Worm (Caenorhabditis elegans) whole organism, L4 larva: ENCODE results near the gene F36D4.4.

Experiments used
- D1046.2 ChIP-seq: fragments of 200-800 bp; sonication (Bioruptor generic); IDR thresholded peaks from 2 replicates; pipeline ENCODE4 v1.3.6; 2022; ENCODE audit warnings: missing genetic modification characterization, missing compliant biosample characterization
- F44E2.7 ChIP-seq: fragments of 200-800 bp; sonication (Bioruptor generic); IDR thresholded peaks from 2 replicates; pipeline ENCODE4 v2.1.2; 2022; ENCODE audit warnings: missing genetic modification characterization, missing compliant biosample characterization
- R02D3.7 ChIP-seq: fragments of 150-350 bp; sonication (generic microtip); optimal IDR thresholded peaks from 3 replicates; lab custom pipeline; 2014; ENCODE audit warnings: missing biosample characterization, missing genetic modification characterization
- Y5F2A.4 ChIP-seq: fragments of 200-800 bp; sonication (Bioruptor generic); optimal IDR thresholded peaks from 2 replicates; lab custom pipeline; 2018; ENCODE audit warnings: mild to moderate bottlenecking, missing genetic modification characterization, missing compliant biosample characterization
- aha-1 ChIP-seq: fragments of 150-350 bp; peaks from one replicate; lab custom pipeline; 2014; ENCODE audit warnings: missing biosample characterization, missing genetic modification characterization
- arid-1 ChIP-seq: fragments of 200-800 bp; sonication (Bioruptor generic); conservative IDR thresholded peaks from 2 replicates; pipeline ENCODE4 v1.3.6; 2022; ENCODE audit warnings: missing genetic modification reagents, missing genetic modification characterization, missing compliant biosample characterization
- ceh-28 ChIP-seq: fragments of 150-350 bp; optimal IDR thresholded peaks from 2 replicates; lab custom pipeline; 2014; ENCODE audit warnings: missing biosample characterization, missing genetic modification reagents, missing genetic modification characterization
- ceh-44 ChIP-seq: fragments of 200-800 bp; sonication (Bioruptor generic); IDR thresholded peaks from 2 replicates; pipeline ENCODE4 v1.3.6; 2022; ENCODE audit warnings: missing genetic modification reagents, missing genetic modification characterization, missing compliant biosample characterization
- ceh-62 ChIP-seq: sonication (generic microtip); optimal IDR thresholded peaks from 2 replicates; lab custom pipeline; 2017; ENCODE audit warnings: missing biosample characterization, missing genetic modification characterization
- cey-2 ChIP-seq: sonication (generic microtip); optimal IDR thresholded peaks from 3 replicates; lab custom pipeline; 2017; ENCODE audit warnings: missing genetic modification characterization, mild to moderate bottlenecking, missing compliant biosample characterization, antibody characterized with exemption, borderline replicate concordance; ENCODE audit not compliant: insufficient read depth
- daf-16 ChIP-seq, 3 experiments: sonication (generic microtip); optimal IDR thresholded peaks; 2 replicates each; lab custom pipeline; 2016 to 2017; ENCODE audit warnings: missing genetic modification characterization in 3 of 3, missing genetic modification reagents in 3 of 3, mild to moderate bottlenecking in 2 of 3, missing compliant biosample characterization in 2 of 3, missing biosample characterization in 1 of 3, moderate library complexity in 1 of 3
- dve-1 ChIP-seq: sonication (generic microtip); optimal IDR thresholded peaks from 2 replicates; lab custom pipeline; 2017; ENCODE audit warnings: antibody characterized with exemption, mild to moderate bottlenecking, missing genetic modification characterization, missing compliant biosample characterization; ENCODE audit not compliant: insufficient read depth
- egl-27 ChIP-seq: sonication (generic microtip); optimal IDR thresholded peaks from 3 replicates; lab custom pipeline; 2017; ENCODE audit warnings: missing biosample characterization, missing genetic modification reagents, missing genetic modification characterization
- hif-1 ChIP-seq, 2 experiments: sonication (generic microtip); optimal IDR thresholded peaks; 2 replicates each; lab custom pipeline; 2016 to 2017; ENCODE audit warnings: missing compliant biosample characterization in 2 of 2, missing genetic modification characterization in 2 of 2, missing genetic modification reagents in 2 of 2, missing genotype in 2 of 2, mild to moderate bottlenecking in 1 of 2
- hlh-30 ChIP-seq: sonication (generic microtip); optimal IDR thresholded peaks from 2 replicates; lab custom pipeline; 2017; ENCODE audit warnings: antibody characterized with exemption, mild to moderate bottlenecking, missing genetic modification characterization, missing compliant biosample characterization; ENCODE audit not compliant: insufficient read depth
- hmg-1.1 ChIP-seq: fragments of 200-800 bp; sonication (Bioruptor generic); IDR thresholded peaks from 2 replicates; pipeline ENCODE4 v1.3.6; 2022; ENCODE audit warnings: missing genetic modification reagents, missing genetic modification characterization, missing compliant biosample characterization
- madf-5 ChIP-seq, 2 experiments: fragments of 200-800 bp; sonication (Bioruptor generic); IDR thresholded peaks; 2 replicates each; pipeline ENCODE4 v1.3.6; 2022; ENCODE audit warnings: missing compliant biosample characterization in 2 of 2, missing genetic modification characterization in 2 of 2
- madf-9 ChIP-seq: fragments of 200-800 bp; sonication (Bioruptor generic); conservative IDR thresholded peaks from 2 replicates; pipeline ENCODE4 v1.3.6; 2022; ENCODE audit warnings: missing genetic modification reagents, missing genetic modification characterization, missing compliant biosample characterization
- mdl-1 ChIP-seq, 2 experiments: fragments of 150-350 bp in 1 of 2; sonication (generic microtip) in 1 of 2; optimal IDR thresholded peaks; 2 replicates each; lab custom pipeline; 2014 to 2017; ENCODE audit warnings: missing biosample characterization in 2 of 2, missing genetic modification characterization in 2 of 2
- mxl-3 ChIP-seq: fragments of 200-800 bp; sonication (Bioruptor generic); optimal IDR thresholded peaks from 2 replicates; lab custom pipeline; 2018; ENCODE audit warnings: mild to moderate bottlenecking, missing genetic modification characterization, missing compliant biosample characterization
- nhr-10 ChIP-seq: fragments of 150-350 bp; optimal IDR thresholded peaks from 2 replicates; lab custom pipeline; 2014; ENCODE audit warnings: missing biosample characterization, missing genetic modification characterization
- nhr-102 ChIP-seq: sonication (generic microtip); optimal IDR thresholded peaks from 2 replicates; lab custom pipeline; 2016; ENCODE audit warnings: mild to moderate bottlenecking, missing genetic modification characterization, moderate library complexity, missing compliant biosample characterization
- nhr-11 ChIP-seq: fragments of 150-350 bp; optimal IDR thresholded peaks from 2 replicates; lab custom pipeline; 2014; ENCODE audit warnings: missing biosample characterization, missing genetic modification characterization
- nhr-28 ChIP-seq: fragments of 150-350 bp; optimal IDR thresholded peaks from 2 replicates; lab custom pipeline; 2014; ENCODE audit warnings: missing biosample characterization, missing genetic modification characterization
- nhr-41 ChIP-seq: fragments of 200-800 bp; sonication (Bioruptor generic); IDR thresholded peaks from 2 replicates; pipeline ENCODE4 v1.3.6; 2022; ENCODE audit warnings: missing genetic modification reagents, missing genetic modification characterization, missing compliant biosample characterization
- nhr-6 ChIP-seq: fragments of 150-350 bp; optimal IDR thresholded peaks from 2 replicates; lab custom pipeline; 2014; ENCODE audit warnings: missing biosample characterization, missing genetic modification characterization
- pha-4 ChIP-seq, 2 experiments: fragments of 150-350 bp in 1 of 2; fragments of 200-800 bp in 1 of 2; sonication (Bioruptor generic) in 1 of 2; IDR thresholded peaks in 1 of 2; optimal IDR thresholded peaks in 1 of 2; 2 replicates each; pipeline versions ENCODE4 v1.3.6 to Lab custom; 2014 to 2022; ENCODE audit warnings: missing genetic modification characterization in 2 of 2, missing genetic modification reagents in 2 of 2, missing biosample characterization in 1 of 2, missing compliant biosample characterization in 1 of 2
- set-16 ChIP-seq: fragments of 200-800 bp; sonication (Bioruptor generic); IDR thresholded peaks from 2 replicates; pipeline ENCODE4 v1.3.6; 2022; ENCODE audit warnings: missing genetic modification reagents, missing genetic modification characterization, missing compliant biosample characterization
- snpc-4 ChIP-seq: fragments of 150-350 bp; optimal IDR thresholded peaks from 2 replicates; lab custom pipeline; 2014; ENCODE audit warnings: missing biosample characterization, missing genetic modification characterization
- spr-1 ChIP-seq: sonication (generic microtip); optimal IDR thresholded peaks from 2 replicates; lab custom pipeline; 2016; ENCODE audit warnings: mild to moderate bottlenecking, missing genetic modification characterization, missing compliant biosample characterization
- unc-130 ChIP-seq: sonication (generic microtip); optimal IDR thresholded peaks from 2 replicates; lab custom pipeline; 2016; ENCODE audit warnings: missing genetic modification reagents, missing genetic modification characterization, missing compliant biosample characterization
- unc-39 ChIP-seq: sonication (generic microtip); optimal IDR thresholded peaks from 2 replicates; lab custom pipeline; 2017; ENCODE audit warnings: missing biosample characterization, missing genetic modification characterization
- unc-62 ChIP-seq, 3 experiments: fragments of 150-350 bp in 1 of 3; sonication (generic microtip); optimal IDR thresholded peaks in 2 of 3; peaks in 1 of 3; 1 replicate in 1 of 3; 2 replicates in 2 of 3; lab custom pipeline; 2014 to 2017; ENCODE audit warnings: missing biosample characterization in 3 of 3, missing genetic modification characterization in 3 of 3, missing genetic modification reagents in 3 of 3, missing genotype in 1 of 3
- zag-1 ChIP-seq: fragments of 150-350 bp; optimal IDR thresholded peaks from 2 replicates; lab custom pipeline; 2014; ENCODE audit warnings: missing biosample characterization, missing genetic modification characterization

F36D4.4 gene

DNA sequence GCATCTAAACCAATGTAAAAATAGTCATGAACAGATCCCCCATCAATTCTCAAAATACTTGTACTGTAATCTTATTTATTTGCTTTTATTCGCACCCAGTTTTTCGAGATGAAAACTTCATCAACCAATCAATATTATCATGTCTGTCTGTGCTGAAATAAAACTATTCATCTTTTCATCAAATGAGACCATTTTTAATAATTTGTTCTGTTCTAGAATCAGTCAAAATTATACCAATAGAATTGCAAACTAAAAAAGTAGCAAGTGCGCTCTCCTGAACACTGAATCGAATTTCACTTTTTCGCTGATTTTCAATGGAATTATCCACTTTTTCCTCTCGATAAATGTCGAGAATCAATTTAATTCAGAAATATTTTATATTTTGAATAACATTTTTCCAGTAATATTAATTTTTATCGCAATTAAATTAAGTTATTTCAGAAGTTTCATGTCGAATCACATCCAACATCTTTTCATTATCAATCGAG is 14.5 kb downstream of the F36D4.4 start, which contains the start of gene trpp-4:
trpp-4 (plus strand) TSS at position 442 of the 488 bp plus-strand sequence.
- TF ChIP-seq daf-16 (GFP tag; optimal IDR thresholded peaks at IDR 0.05; lab: Kevin White, UChicago) (no peak), daf-16 (tag; optimal IDR thresholded peaks at IDR 0.05; lab: Kevin White, UChicago) (no peak), nhr-41 (GFP tag; lab: Robert Waterston, UW) (no peak), set-16 (no peak), ceh-44 (GFP tag; lab: Robert Waterston, UW) (no peak), pha-4 (GFP tag; IDR thresholded peaks at IDR 0.05; lab: Robert Waterston, UW) (no peak), pha-4 (tag; optimal IDR thresholded peaks at IDR 0.05; lab: Kevin White, UChicago) (no peak), unc-62 (GFP tag; optimal IDR thresholded peaks at IDR 0.05 in 1 of 2; lab: Kevin White, UChicago) (peak in 1 of 2 experiments; percentile 42), unc-62 (tag; optimal IDR thresholded peaks at IDR 0.05; lab: Kevin White, UChicago) (no peak), aha-1 (peak; percentile 91)

DNA sequence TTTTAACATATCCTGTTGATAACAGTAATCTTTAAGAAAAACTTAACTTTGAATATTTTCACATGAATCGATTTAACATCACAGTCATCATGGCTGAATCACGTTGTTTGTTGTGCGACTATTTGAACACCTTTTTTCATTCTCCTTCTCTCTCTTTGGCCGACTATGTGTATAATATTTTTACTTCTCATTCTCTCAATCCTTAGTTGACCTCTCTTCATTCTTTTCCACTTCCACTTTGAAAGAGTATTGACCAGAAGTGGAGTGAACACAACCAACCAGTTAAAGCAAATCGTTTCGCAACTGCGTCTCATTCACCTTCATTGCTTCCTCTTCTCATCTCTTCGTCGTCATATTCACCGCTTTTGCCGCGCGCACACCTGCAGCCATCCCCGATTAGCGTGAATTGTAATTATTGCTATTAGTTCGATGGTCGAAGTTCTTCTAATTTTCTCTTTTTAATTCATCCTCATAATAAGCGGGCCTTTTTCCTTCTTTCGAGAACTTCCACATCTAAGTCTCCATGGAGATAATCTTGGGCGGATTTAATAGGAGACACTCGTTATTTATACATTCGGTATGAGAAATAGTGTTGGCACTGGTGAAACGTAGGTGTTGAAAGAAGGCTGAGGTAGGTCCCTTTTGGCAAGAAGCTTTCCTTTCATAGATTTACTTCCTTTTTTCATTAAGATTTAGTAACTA is 19.3 kb downstream of the F36D4.4 start:
- TF ChIP-seq zag-1 (tag; lab: Kevin White, UChicago): no peak
- TF ChIP-seq mxl-3 (GFP tag; lab: Kevin White, UChicago): peak; percentile 15

DNA sequence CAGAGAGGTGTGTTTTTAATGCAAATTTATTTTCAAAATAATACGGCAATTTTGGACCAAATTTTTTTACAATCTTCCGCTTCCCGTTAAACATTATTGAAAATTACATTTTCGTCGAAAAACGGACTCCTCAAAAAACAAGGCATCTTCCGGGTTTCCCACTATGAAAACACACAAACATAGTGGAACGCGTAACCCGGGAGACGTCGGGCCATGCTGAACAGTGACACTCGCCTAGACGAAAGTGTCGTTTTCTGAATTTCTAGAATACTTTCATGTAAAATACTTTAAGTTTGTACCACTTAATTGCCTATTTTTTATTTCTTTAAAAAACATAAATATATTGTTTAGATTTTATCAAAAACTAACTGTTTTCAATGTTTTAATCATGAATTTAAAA is 22.5 kb downstream of the F36D4.4 start:
- peak; percentile 78 for TF ChIP-seq snpc-4 (tag; lab: Kevin White, UChicago)
- no peak for TF ChIP-seq nhr-6 (tag; lab: Kevin White, UChicago)
- TF ChIP-seq, all 104 proteins: peak for 1

DNA sequence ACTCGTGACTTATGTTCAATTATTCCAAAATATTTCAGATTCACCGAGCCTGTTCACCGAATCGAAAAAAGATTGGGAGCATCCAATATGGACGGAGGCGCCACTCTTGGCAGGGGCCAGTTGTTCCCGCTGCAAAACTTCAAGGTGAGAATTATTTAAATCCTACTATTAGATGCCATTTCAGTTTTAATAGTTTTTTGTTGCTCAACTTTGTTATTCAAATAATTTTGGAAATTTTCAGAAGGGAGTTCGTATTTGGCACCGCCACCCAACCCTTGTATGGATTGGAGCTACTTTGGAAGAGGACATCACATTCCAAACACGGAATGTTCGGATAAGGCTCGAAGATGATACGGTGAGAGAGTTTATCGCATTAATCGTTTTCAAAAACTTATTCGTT is 28.3 kb downstream of the F36D4.4 start, which contains the start of gene hum-2:
hum-2 (plus strand) TSS at position 33 of the 400 bp plus-strand sequence.
- TF ChIP-seq F44E2.7 (GFP tag; lab: Robert Waterston, UW): no peak
- TF ChIP-seq nhr-11 (tag; lab: Kevin White, UChicago): no peak
- no peak for TF ChIP-seq R02D3.7
- TF ChIP-seq ceh-28 (tag; lab: Kevin White, UChicago): no peak
- TF ChIP-seq cey-2 (tag; lab: Kevin White, UChicago): no peak
- TF ChIP-seq unc-130 (GFP tag; lab: Kevin White, UChicago): no peak
- TF ChIP-seq aha-1: peak; percentile 94
- no peak for TF ChIP-seq nhr-102 (tag; lab: Kevin White, UChicago)
- no peak for TF ChIP-seq dve-1

DNA sequence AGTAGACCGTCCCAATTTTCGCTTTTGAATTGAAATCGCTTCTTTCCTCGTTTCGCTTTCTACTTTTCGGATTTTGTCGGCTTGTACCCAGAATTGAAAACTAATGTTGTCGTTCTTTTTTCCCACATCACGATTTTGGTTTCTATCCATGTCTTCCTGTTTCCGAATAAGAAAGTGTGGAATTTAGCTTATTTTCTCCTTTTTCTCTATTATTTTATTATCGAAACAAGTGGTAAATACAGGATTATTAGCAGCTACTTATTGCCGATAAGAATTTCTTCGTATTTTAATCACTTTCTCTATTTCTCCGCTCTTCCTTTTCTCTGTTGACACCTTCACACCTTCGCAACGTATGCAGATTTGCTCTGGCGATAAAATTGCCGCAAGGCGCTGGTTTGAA is 29.5 kb downstream of the F36D4.4 start:
- TF ChIP-seq aha-1 (peak; percentile 52), Y5F2A.4 (GFP tag; lab: Kevin White, UChicago) (no peak)

DNA sequence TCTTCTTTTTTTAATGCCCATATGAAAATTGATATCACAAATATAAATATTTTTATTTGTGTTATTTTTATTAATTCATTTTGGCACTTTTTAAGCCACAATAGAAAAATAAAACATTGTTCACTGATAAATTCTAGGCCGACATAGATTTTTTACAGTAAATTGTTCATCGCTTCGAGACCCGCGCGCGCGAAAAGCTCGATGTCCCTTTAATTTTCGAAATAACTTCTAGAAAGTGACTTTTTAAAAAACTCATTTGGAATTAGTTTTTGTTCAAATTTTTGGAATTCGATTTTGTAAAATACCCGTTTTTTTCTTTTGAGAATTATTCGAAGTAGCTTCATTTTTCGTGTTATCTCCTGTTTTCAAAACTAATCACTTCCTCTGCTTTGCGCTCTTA is 30.1 kb downstream of the F36D4.4 start:
- TF ChIP-seq madf-5 (GFP tag; IDR thresholded peaks at IDR 0.05; lab: Robert Waterston, UW) (no peak), D1046.2 (no peak), arid-1 (GFP tag; lab: Robert Waterston, UW) (no peak)

DNA sequence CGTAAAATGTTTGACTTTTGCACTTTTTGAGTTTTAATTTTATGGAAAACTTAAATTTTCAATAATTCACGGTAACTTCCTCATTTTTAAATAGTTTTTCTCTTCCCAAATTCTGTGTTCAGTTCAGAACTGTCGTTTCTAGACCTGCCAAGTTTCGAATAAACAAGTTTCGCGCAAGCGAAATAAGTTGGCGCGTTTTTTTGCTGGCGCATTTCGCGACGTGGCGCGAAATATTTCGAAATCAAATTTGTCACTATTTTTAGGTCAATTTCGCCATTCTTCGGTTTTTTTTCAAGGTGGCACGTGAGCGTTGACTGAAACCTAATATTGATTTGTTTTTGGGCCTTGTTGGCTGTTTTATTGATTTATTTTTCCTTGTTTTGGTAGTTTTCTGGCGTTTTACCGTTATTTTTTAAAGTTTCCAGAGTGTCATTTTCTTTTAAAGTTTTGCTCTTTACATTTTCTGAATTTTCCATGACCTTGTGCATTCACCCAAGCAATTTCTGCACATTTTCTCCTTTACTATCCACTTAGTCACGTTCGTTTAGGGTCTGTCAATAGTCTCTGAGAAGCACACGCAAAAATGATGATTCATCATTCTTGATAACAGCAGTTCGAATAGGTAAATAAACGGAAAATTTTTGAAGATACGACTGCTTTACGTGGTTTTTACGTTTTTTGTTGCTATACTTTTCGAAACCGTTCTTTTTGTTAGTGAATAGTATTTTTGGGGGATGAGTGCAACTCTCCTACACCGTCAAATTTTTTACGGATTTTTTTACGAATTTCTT is 31.7 kb downstream of the F36D4.4 start:
- TF ChIP-seq zag-1 (tag; lab: Kevin White, UChicago): no peak
- no peak for TF ChIP-seq mdl-1 (tag; optimal IDR thresholded peaks at IDR 0.05; lab: Kevin White, UChicago)
- TF ChIP-seq unc-39: no peak
- no peak for TF ChIP-seq hmg-1.1 (GFP tag; lab: Robert Waterston, UW)
- TF ChIP-seq madf-9 (GFP tag; lab: Robert Waterston, UW): no peak
- TF ChIP-seq nhr-28 (tag; lab: Kevin White, UChicago): peak; percentile 8
- TF ChIP-seq hlh-30 (tag; lab: Kevin White, UChicago): peak; percentile 28
- TF ChIP-seq nhr-102 (tag; lab: Kevin White, UChicago): no peak
- peak; percentile 68 for TF ChIP-seq unc-130 (GFP tag; lab: Kevin White, UChicago)
- TF ChIP-seq madf-5 (GFP tag; IDR thresholded peaks at IDR 0.05; lab: Robert Waterston, UW): no peak
- no peak for TF ChIP-seq ceh-62 (tag; lab: Kevin White, UChicago)
- no peak for TF ChIP-seq nhr-10
- no peak for TF ChIP-seq hif-1 (tag; optimal IDR thresholded peaks at IDR 0.05; lab: Kevin White, UChicago)
- TF ChIP-seq egl-27: no peak
- no peak for TF ChIP-seq cey-2 (tag; lab: Kevin White, UChicago)
- no peak for TF ChIP-seq spr-1 (tag; lab: Kevin White, UChicago)
